Fruit fly (Drosophila melanogaster): ENCODE results near the gene CG3597.

The CG3597 gene

DNA sequence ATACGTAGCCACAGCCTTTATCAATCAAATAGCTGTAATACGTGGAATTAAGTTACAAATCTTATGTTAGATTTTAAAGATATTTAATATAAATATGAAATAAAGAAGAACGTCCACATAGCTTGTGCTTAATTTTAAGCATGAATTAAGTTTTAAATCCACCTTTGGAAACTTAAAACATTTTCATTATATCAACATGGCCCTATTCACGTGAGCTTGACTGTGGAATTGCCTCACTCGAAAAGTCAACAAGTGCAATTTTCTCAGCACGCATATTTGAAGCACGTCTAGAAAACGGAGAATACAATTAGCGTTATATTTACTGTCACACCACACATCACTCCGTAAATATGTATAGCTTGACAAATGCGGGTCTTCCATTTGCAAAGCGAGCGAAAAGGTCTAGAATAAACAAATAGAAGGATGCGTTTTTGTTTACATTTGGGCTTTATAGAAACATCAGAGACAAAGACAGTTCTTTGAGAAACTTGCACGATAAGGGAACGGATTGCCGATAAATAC, 7.6 kb downstream of the CG3597 start (continued):
- no peak for TF ChIP-seq fru (optimal IDR thresholded peaks at IDR 0.05)
- no peak for TF ChIP-seq fu2 (GFP tag; optimal IDR thresholded peaks at IDR 0.05)
- TF ChIP-seq oc (tag; optimal IDR thresholded peaks at IDR 0.05) = peak; percentile 93
- TF ChIP-seq CG17385 (GFP tag; optimal IDR thresholded peaks at IDR 0.05) = peak; percentile 87
- no peak; the same call in 1 of the 2 replicates for TF ChIP-seq CG4404 (GFP tag; IDR thresholded peaks at IDR 0.05)
- peak; percentile 64 for TF ChIP-seq mirr (GFP tag; optimal IDR thresholded peaks at IDR 0.05)
- TF ChIP-seq CG5953 (GFP tag; IDR thresholded peaks at IDR 0.05) = 0 out of 2 replicates have a peak, but pooled peaks have one; percentile 49

DNA sequence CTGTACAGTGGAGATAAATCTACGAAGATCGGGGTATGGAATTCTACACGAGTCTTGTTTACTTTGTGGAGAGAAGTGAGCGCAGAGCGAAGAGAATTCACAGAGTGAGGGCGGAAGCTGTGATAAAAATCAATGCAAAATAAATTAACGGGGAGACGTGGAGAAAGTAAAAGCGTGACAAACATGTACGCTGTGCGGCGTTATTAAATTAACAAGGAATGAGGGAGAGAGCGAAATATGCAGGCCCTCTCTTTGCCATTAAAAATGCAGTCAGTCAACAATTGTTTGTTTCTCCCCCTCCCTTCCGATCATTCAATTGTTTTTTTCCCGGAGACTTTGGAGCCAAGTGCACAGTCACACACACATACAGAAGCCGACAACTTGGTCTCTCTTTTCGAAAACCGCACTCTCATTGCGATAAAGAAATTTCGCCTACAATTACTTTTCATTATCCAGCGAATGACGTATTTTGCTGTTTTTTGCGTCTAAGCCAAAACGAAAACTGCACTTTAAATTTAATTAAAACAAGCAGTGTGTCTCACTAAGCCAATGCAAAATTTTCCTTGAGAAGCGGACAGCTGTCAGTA, 8.4 kb downstream of the CG3597 start:
- TF ChIP-seq vvl (GFP tag; IDR thresholded peaks at IDR 0.05) (no peak), danr (GFP tag; IDR thresholded peaks at IDR 0.05) (no peak), gfzf (GFP tag; optimal IDR thresholded peaks at IDR 0.05) (no peak), nom (GFP tag; optimal IDR thresholded peaks at IDR 0.05) (peak; percentile 91), seq (GFP tag; IDR thresholded peaks at IDR 0.05) (0 out of 2 replicates have a peak, but pooled peaks have one; percentile 10), CG4424 (GFP tag; optimal IDR thresholded peaks at IDR 0.05) (no peak), CG42726 (GFP tag; IDR thresholded peaks at IDR 0.05; ENCODE audit: partially characterized antibody) (no peak), MTF-1 (GFP tag; optimal IDR thresholded peaks at IDR 0.05; ENCODE audit: borderline replicate concordance) (no peak), CG3838 (GFP tag; optimal IDR thresholded peaks at IDR 0.05) (no peak), Gsc (GFP tag; IDR thresholded peaks at IDR 0.05) (no peak), grau (tag; optimal IDR thresholded peaks at IDR 0.05) (peak; percentile 65), Camta (GFP tag; optimal IDR thresholded peaks at IDR 0.05) (no peak), Trl (optimal IDR thresholded peaks at IDR 0.05) (peak; percentile 25 to 41), Trl (GFP tag; optimal IDR thresholded peaks at IDR 0.05) (no peak), bowl (GFP tag; IDR thresholded peaks at IDR 0.05) (no peak), Doc2 (GFP tag; IDR thresholded peaks at IDR 0.05) (no peak), ATbp (GFP tag; optimal IDR thresholded peaks at IDR 0.05) (no peak), CG31441 (GFP tag; IDR thresholded peaks at IDR 0.05) (no peak), Side (GFP tag; optimal IDR thresholded peaks at IDR 0.05) (no peak), CG13287 (GFP tag; IDR thresholded peaks at IDR 0.05; ENCODE audit: partially characterized antibody) (no peak), CG1529 (GFP tag; optimal IDR thresholded peaks at IDR 0.05) (no peak), crol (GFP tag; IDR thresholded peaks at IDR 0.05) (peak; percentile 38; the same call in 1 of the 2 replicates), tna (GFP tag; IDR thresholded peaks at IDR 0.05; ENCODE audit: partially characterized antibody) (peak; percentile 26; the same call in 1 of the 2 replicates), CG12104 (GFP tag; optimal IDR thresholded peaks at IDR 0.05) (no peak), CG34422 (GFP tag; IDR thresholded peaks at IDR 0.05) (no peak), gem (tag; optimal IDR thresholded peaks at IDR 0.05) (no peak), yki (optimal IDR thresholded peaks at IDR 0.05) (no peak), ci (GFP tag; IDR thresholded peaks at IDR 0.05) (0 out of 3 replicates have a peak, but pooled peaks have one; percentile 19), Nf-YA (GFP tag; IDR thresholded peaks at IDR 0.05) (no peak), grn (GFP tag; optimal IDR thresholded peaks at IDR 0.05) (no peak), Aef1 (GFP tag; IDR thresholded peaks at IDR 0.05) (no peak), Lpt (GFP tag; optimal IDR thresholded peaks at IDR 0.05) (no peak), bbx (GFP tag; IDR thresholded peaks at IDR 0.05; ENCODE audit: partially characterized antibody) (no peak), CG10321 (GFP tag; IDR thresholded peaks at IDR 0.05) (no peak), ap (GFP tag; IDR thresholded peaks at IDR 0.05) (no peak), Nf-YB (GFP tag; optimal IDR thresholded peaks at IDR 0.05) (no peak), Poxn (GFP tag; IDR thresholded peaks at IDR 0.05) (no peak), pan (optimal IDR thresholded peaks at IDR 0.05) (no peak), pan (GFP tag; optimal IDR thresholded peaks at IDR 0.05 in 1 of 2, IDR thresholded peaks at IDR 0.05 in 1 of 2) (no peak), CG33213 (GFP tag; optimal IDR thresholded peaks at IDR 0.05) (no peak), C15 (GFP tag; IDR thresholded peaks at IDR 0.05) (no peak), Elba2 (GFP tag; optimal IDR thresholded peaks at IDR 0.05) (no peak), CG10654 (GFP tag; optimal IDR thresholded peaks at IDR 0.05) (no peak), Med (GFP tag) (peak; percentile 1)
